Worm (Caenorhabditis elegans): ENCODE data around the gene Y52E8A.1.

- TF ChIP-seq nhr-77 (tag; optimal IDR thresholded peaks at IDR 0.05): no peak
- no peak for TF ChIP-seq lin-15B (tag; optimal IDR thresholded peaks at IDR 0.05)
- no peak for TF ChIP-seq unc-39 (tag; optimal IDR thresholded peaks at IDR 0.05)
- TF ChIP-seq skn-1 (tag; optimal IDR thresholded peaks at IDR 0.05): no peak
- no peak for TF ChIP-seq ceh-82 (tag; optimal IDR thresholded peaks at IDR 0.05)
- no peak for TF ChIP-seq mdl-1 (tag; optimal IDR thresholded peaks at IDR 0.05)
- TF ChIP-seq nhr-28 (tag; optimal IDR thresholded peaks at IDR 0.05): no peak
- TF ChIP-seq nhr-11 (tag; optimal IDR thresholded peaks at IDR 0.05): no peak
- TF ChIP-seq pqm-1 (tag; optimal IDR thresholded peaks at IDR 0.05): no peak
- no peak for TF ChIP-seq unc-62 (GFP tag; optimal IDR thresholded peaks at IDR 0.05)
- no peak for TF ChIP-seq nhr-237 (tag; optimal IDR thresholded peaks at IDR 0.05)
These were observed 4.6 kb downstream of the Y52E8A.1 start, which contains the start of gene pfd-2 for ce11 chrII:4326420-4326819.

Measured in whole organism, L3 larva.